Worm (Caenorhabditis elegans): ENCODE results near the gene K08H2.3.

The K08H2.3 gene

ce11 chrX:13269586-13269985 lies 32.4 kb downstream of the K08H2.3 start, which contains the start of gene cyp-14A2:
cyp-14A2 (minus strand) TSS chrX:13269686.
- TF ChIP-seq zag-1 (tag; optimal IDR thresholded peaks at IDR 0.05) (no peak), nhr-76 (tag; optimal IDR thresholded peaks at IDR 0.05) (no peak), daf-12 (tag; optimal IDR thresholded peaks at IDR 0.05) (no peak), egl-5 (tag; optimal IDR thresholded peaks at IDR 0.05) (no peak), nhr-237 (tag; optimal IDR thresholded peaks at IDR 0.05) (no peak), sea-2 (GFP tag; optimal IDR thresholded peaks at IDR 0.05) (no peak), nfya-1 (tag; optimal IDR thresholded peaks at IDR 0.05; ENCODE audit: insufficient read depth) (no peak), nhr-43 (tag; optimal IDR thresholded peaks at IDR 0.05; ENCODE audit: poor library complexity, severe bottlenecking) (no peak), ceh-16 (tag; optimal IDR thresholded peaks at IDR 0.05) (no peak), egl-27 (tag; optimal IDR thresholded peaks at IDR 0.05) (no peak), fos-1 (tag; optimal IDR thresholded peaks at IDR 0.05) (no peak), nhr-12 (tag; optimal IDR thresholded peaks at IDR 0.05) (no peak), ztf-11 (tag; optimal IDR thresholded peaks at IDR 0.05) (no peak), nhr-11 (tag; optimal IDR thresholded peaks at IDR 0.05) (no peak), ceh-9 (tag; optimal IDR thresholded peaks at IDR 0.05) (no peak), nhr-23 (tag; optimal IDR thresholded peaks at IDR 0.05) (no peak)

ce11 chrX:13274102-13274501 lies 36.9 kb downstream of the K08H2.3 start, which contains the start of gene cyp-14A3:
cyp-14A3 (minus strand) TSS chrX:13274202.
- no peak for TF ChIP-seq nhr-23 (tag; optimal IDR thresholded peaks at IDR 0.05)
- TF ChIP-seq ama-1 (optimal IDR thresholded peaks at IDR 0.05): no peak

ce11 chrX:13278876-13279275 lies 41.7 kb downstream of the K08H2.3 start, which contains the start of gene phf-33:
phf-33 (minus strand) TSS chrX:13278976.
- no peak for TF ChIP-seq ztf-11 (tag; optimal IDR thresholded peaks at IDR 0.05)
- no peak for TF ChIP-seq nfya-1 (tag; optimal IDR thresholded peaks at IDR 0.05; ENCODE audit: insufficient read depth)
- no peak for TF ChIP-seq ztf-4 (tag; optimal IDR thresholded peaks at IDR 0.05)
- TF ChIP-seq tbx-2 (tag; optimal IDR thresholded peaks at IDR 0.05): no peak
- no peak for TF ChIP-seq nhr-12 (tag; optimal IDR thresholded peaks at IDR 0.05)
- TF ChIP-seq nhr-76 (tag; optimal IDR thresholded peaks at IDR 0.05): no peak
- no peak for TF ChIP-seq fkh-2 (tag; optimal IDR thresholded peaks at IDR 0.05)
- TF ChIP-seq skn-1 (tag; optimal IDR thresholded peaks at IDR 0.05): no peak

- no peak for TF ChIP-seq mdl-1 (tag; optimal IDR thresholded peaks at IDR 0.05)
- no peak for TF ChIP-seq elt-3 (tag; optimal IDR thresholded peaks at IDR 0.05)
- no peak for TF ChIP-seq tbx-2 (tag; optimal IDR thresholded peaks at IDR 0.05)
- no peak for TF ChIP-seq jun-1 (tag; optimal IDR thresholded peaks at IDR 0.05)
- TF ChIP-seq ztf-4 (tag; optimal IDR thresholded peaks at IDR 0.05): no peak
- no peak for TF ChIP-seq lin-15B (tag; optimal IDR thresholded peaks at IDR 0.05)
- no peak for TF ChIP-seq elt-1 (tag; optimal IDR thresholded peaks at IDR 0.05)
- no peak for TF ChIP-seq R02D3.7 (tag; optimal IDR thresholded peaks at IDR 0.05)
- TF ChIP-seq aly-2 (tag; optimal IDR thresholded peaks at IDR 0.05): no peak
- peak; percentile 16 for TF ChIP-seq elt-2 (tag; optimal IDR thresholded peaks at IDR 0.05)
- no peak for TF ChIP-seq fos-1 (tag; optimal IDR thresholded peaks at IDR 0.05)
- no peak for TF ChIP-seq ama-1 (optimal IDR thresholded peaks at IDR 0.05)
- peak; percentile 62 for TF ChIP-seq nhr-43 (tag; optimal IDR thresholded peaks at IDR 0.05; ENCODE audit: poor library complexity, severe bottlenecking)
- TF ChIP-seq zag-1 (tag; optimal IDR thresholded peaks at IDR 0.05): no peak
- no peak for TF ChIP-seq nhr-76 (tag; optimal IDR thresholded peaks at IDR 0.05)
Measured at ce11 chrX:13283462-13283861, 46.3 kb downstream of the K08H2.3 start.

ce11 chrX:13284091-13284490 lies 46.9 kb downstream of the K08H2.3 start, which contains the start of gene cyp-14A4:
cyp-14A4 (minus strand) TSS chrX:13284197.
- TF ChIP-seq nhr-28 (tag; optimal IDR thresholded peaks at IDR 0.05): no peak
- TF ChIP-seq tbx-2 (tag; optimal IDR thresholded peaks at IDR 0.05): no peak
- no peak for TF ChIP-seq daf-12 (tag; optimal IDR thresholded peaks at IDR 0.05)

- TF ChIP-seq ceh-28 (tag; optimal IDR thresholded peaks at IDR 0.05) (no peak), lin-15B (tag; optimal IDR thresholded peaks at IDR 0.05) (no peak), elt-1 (tag; optimal IDR thresholded peaks at IDR 0.05) (no peak), ztf-11 (tag; optimal IDR thresholded peaks at IDR 0.05) (no peak), unc-62 (GFP tag; optimal IDR thresholded peaks at IDR 0.05) (no peak), fkh-2 (tag; optimal IDR thresholded peaks at IDR 0.05) (no peak), nhr-43 (tag; optimal IDR thresholded peaks at IDR 0.05; ENCODE audit: poor library complexity, severe bottlenecking) (no peak), skn-1 (tag; optimal IDR thresholded peaks at IDR 0.05) (no peak), eor-1 (tag; optimal IDR thresholded peaks at IDR 0.05) (no peak), fkh-10 (GFP tag; optimal IDR thresholded peaks at IDR 0.05) (no peak)
Measured at ce11 chrX:13284618-13285017, 47.4 kb downstream of the K08H2.3 start.
